Worm (Caenorhabditis elegans) whole organism, L1 larva: ENCODE data around the gene R11H6.5.

Source experiments
- C04F5.9 ChIP-seq: sonication (generic microtip); optimal IDR thresholded peaks from 2 replicates; lab custom pipeline; 2016; ENCODE audit warnings: missing genetic modification characterization, missing compliant biosample characterization
- C34B4.2 ChIP-seq: sonication (generic microtip); optimal IDR thresholded peaks from 2 replicates; lab custom pipeline; 2017; ENCODE audit warnings: mild to moderate bottlenecking, missing genetic modification characterization, missing compliant biosample characterization
- Y116A8C.19 ChIP-seq: sonication (generic microtip); optimal IDR thresholded peaks from 2 replicates; lab custom pipeline; 2016; ENCODE audit warnings: missing compliant biosample characterization, missing genetic modification characterization, borderline replicate concordance
- alr-1 ChIP-seq: fragments of 200-800 bp; sonication (Bioruptor generic); optimal IDR thresholded peaks from 2 replicates; lab custom pipeline; 2018; ENCODE audit warnings: borderline replicate concordance, mild to moderate bottlenecking, missing genetic modification characterization, missing compliant biosample characterization
- ama-1 ChIP-seq: fragments of 150-350 bp; optimal IDR thresholded peaks from 2 replicates; lab custom pipeline; 2014
- ceh-63 ChIP-seq: fragments of 200-800 bp; sonication (Bioruptor generic); optimal IDR thresholded peaks from 2 replicates; lab custom pipeline; 2018; ENCODE audit warnings: mild to moderate bottlenecking, missing genetic modification characterization, missing compliant biosample characterization
- ceh-88 ChIP-seq: fragments of 200-800 bp; sonication (Bioruptor generic); IDR thresholded peaks from 2 replicates; pipeline ENCODE4 v1.3.6; 2022; ENCODE audit warnings: missing genetic modification characterization, missing compliant biosample characterization
- ceh-90 ChIP-seq: sonication (generic microtip); optimal IDR thresholded peaks from 2 replicates; lab custom pipeline; 2016; ENCODE audit warnings: missing genetic modification characterization, missing compliant biosample characterization
- dpl-1 ChIP-seq, 3 experiments: fragments of 150-350 bp in 2 of 3; sonication (generic microtip) in 1 of 3; optimal IDR thresholded peaks; 2 replicates each; lab custom pipeline; 2014 to 2017; ENCODE audit warnings: missing biosample characterization in 3 of 3, missing genetic modification characterization in 3 of 3, missing genetic modification reagents in 3 of 3
- efl-3 ChIP-seq: fragments of 200-800 bp; sonication (Bioruptor generic); optimal IDR thresholded peaks from 2 replicates; lab custom pipeline; 2018; ENCODE audit warnings: mild to moderate bottlenecking, missing genetic modification characterization, missing compliant biosample characterization
- elt-3 ChIP-seq, 6 experiments: fragments of 150-350 bp in 1 of 6; sonication (generic microtip); optimal IDR thresholded peaks; 2 replicates each; lab custom pipeline; 2017 to 2018; ENCODE audit warnings: missing biosample characterization in 6 of 6, missing genetic modification characterization in 6 of 6, inconsistent platforms in 1 of 6
- ets-5 ChIP-seq: fragments of 200-800 bp; sonication (Bioruptor generic); IDR thresholded peaks from 2 replicates; pipeline ENCODE4 v1.3.6; 2022; ENCODE audit warnings: missing genetic modification characterization, missing compliant biosample characterization
- fkh-10 ChIP-seq: sonication (generic microtip); optimal IDR thresholded peaks from 2 replicates; lab custom pipeline; 2017; ENCODE audit warnings: missing biosample characterization, missing genetic modification reagents, missing genetic modification characterization
- fkh-4 ChIP-seq: sonication (generic microtip); optimal IDR thresholded peaks from 2 replicates; lab custom pipeline; 2016; ENCODE audit warnings: missing compliant biosample characterization, missing genetic modification characterization, borderline replicate concordance
- fkh-8 ChIP-seq: sonication (generic microtip); optimal IDR thresholded peaks from 2 replicates; lab custom pipeline; 2016; ENCODE audit warnings: mild to moderate bottlenecking, missing genetic modification characterization, missing compliant biosample characterization
- fos-1 ChIP-seq: fragments of 150-350 bp; optimal IDR thresholded peaks from 2 replicates; lab custom pipeline; 2014; ENCODE audit warnings: missing biosample characterization, missing genetic modification characterization
- hlh-4 ChIP-seq: sonication (generic microtip); optimal IDR thresholded peaks from 2 replicates; lab custom pipeline; 2016; ENCODE audit warnings: mild to moderate bottlenecking, missing genetic modification characterization, missing compliant biosample characterization
- hpl-2 ChIP-seq: fragments of 150-350 bp; optimal IDR thresholded peaks from 2 replicates; lab custom pipeline; 2014; ENCODE audit warnings: missing biosample characterization, missing genetic modification reagents, missing genetic modification characterization
- jun-1 ChIP-seq: fragments of 150-350 bp; optimal IDR thresholded peaks from 2 replicates; lab custom pipeline; 2014; ENCODE audit warnings: missing biosample characterization, missing genetic modification reagents, missing genetic modification characterization
- lin-14 ChIP-seq: fragments of 200-800 bp; sonication (Bioruptor generic); optimal IDR thresholded peaks from 2 replicates; lab custom pipeline; 2018; ENCODE audit warnings: mild to moderate bottlenecking, missing genetic modification characterization, moderate library complexity, missing compliant biosample characterization
- lin-15B ChIP-seq: fragments of 150-350 bp; sonication (generic microtip); optimal IDR thresholded peaks from 3 replicates; lab custom pipeline; 2014; ENCODE audit warnings: missing biosample characterization, missing genetic modification characterization
- lin-39 ChIP-seq: fragments of 150-350 bp; optimal IDR thresholded peaks from 2 replicates; lab custom pipeline; 2014; ENCODE audit warnings: missing biosample characterization, missing genetic modification reagents, missing genetic modification characterization
- lir-3 ChIP-seq: sonication (generic microtip); optimal IDR thresholded peaks from 2 replicates; lab custom pipeline; 2016; ENCODE audit warnings: mild to moderate bottlenecking, missing genetic modification characterization, moderate library complexity, missing compliant biosample characterization; ENCODE audit not compliant: poor library complexity
- mab-9 ChIP-seq: fragments of 200-800 bp; sonication (Bioruptor generic); IDR thresholded peaks from 2 replicates; pipeline ENCODE4 v1.3.6; 2022; ENCODE audit warnings: missing genetic modification reagents, missing genetic modification characterization, missing compliant biosample characterization
- mep-1 ChIP-seq: fragments of 150-350 bp; optimal IDR thresholded peaks from 2 replicates; lab custom pipeline; 2014; ENCODE audit warnings: missing biosample characterization, missing genetic modification characterization
- nhr-11 ChIP-seq: fragments of 150-350 bp; optimal IDR thresholded peaks from 2 replicates; lab custom pipeline; 2014; ENCODE audit warnings: missing biosample characterization, missing genetic modification characterization
- nhr-12 ChIP-seq: sonication (generic microtip); optimal IDR thresholded peaks from 2 replicates; lab custom pipeline; 2017; ENCODE audit warnings: missing biosample characterization, missing genetic modification characterization
- nhr-47 ChIP-seq: sonication (generic microtip); optimal IDR thresholded peaks from 2 replicates; lab custom pipeline; 2016; ENCODE audit warnings: mild to moderate bottlenecking, missing genetic modification characterization, moderate library complexity, missing compliant biosample characterization
- nhr-71 ChIP-seq: sonication (generic microtip); optimal IDR thresholded peaks from 2 replicates; lab custom pipeline; 2016; ENCODE audit warnings: mild to moderate bottlenecking, missing genetic modification characterization, moderate library complexity, missing compliant biosample characterization
- nhr-77 ChIP-seq: fragments of 150-350 bp; optimal IDR thresholded peaks from 2 replicates; lab custom pipeline; 2014; ENCODE audit warnings: missing biosample characterization, missing genetic modification characterization
- nhr-84 ChIP-seq: sonication (generic microtip); optimal IDR thresholded peaks from 2 replicates; lab custom pipeline; 2017; ENCODE audit warnings: missing biosample characterization, missing genetic modification characterization
- nhr-90 ChIP-seq: sonication (generic microtip); optimal IDR thresholded peaks from 2 replicates; lab custom pipeline; 2016; ENCODE audit warnings: mild to moderate bottlenecking, missing genetic modification characterization, missing compliant biosample characterization; ENCODE audit not compliant: poor library complexity
- pag-3 ChIP-seq: sonication (generic microtip); optimal IDR thresholded peaks from 2 replicates; lab custom pipeline; 2017; ENCODE audit warnings: missing genetic modification characterization, mild to moderate bottlenecking, missing compliant biosample characterization, antibody characterized with exemption, borderline replicate concordance; ENCODE audit not compliant: insufficient read depth
- pax-3 ChIP-seq: fragments of 200-800 bp; sonication (Bioruptor generic); optimal IDR thresholded peaks from 2 replicates; lab custom pipeline; 2018; ENCODE audit warnings: mild to moderate bottlenecking, missing genetic modification characterization, moderate library complexity, missing compliant biosample characterization
- pqm-1 ChIP-seq: sonication (generic microtip); optimal IDR thresholded peaks from 3 replicates; lab custom pipeline; 2017; ENCODE audit warnings: missing biosample characterization, missing genetic modification characterization
- rnt-1 ChIP-seq: sonication (generic microtip); optimal IDR thresholded peaks from 2 replicates; lab custom pipeline; 2016; ENCODE audit warnings: mild to moderate bottlenecking, missing genetic modification characterization, moderate library complexity, missing compliant biosample characterization
- tbx-2 ChIP-seq: sonication (generic microtip); optimal IDR thresholded peaks from 2 replicates; lab custom pipeline; 2016; ENCODE audit warnings: missing genetic modification characterization, missing compliant biosample characterization
- unc-130 ChIP-seq: fragments of 150-350 bp; optimal IDR thresholded peaks from 2 replicates; lab custom pipeline; 2017; ENCODE audit warnings: missing biosample characterization, missing genetic modification characterization, inconsistent platforms
- zip-4 ChIP-seq: fragments of 200-800 bp; sonication (Bioruptor generic); optimal IDR thresholded peaks from 2 replicates; lab custom pipeline; 2018; ENCODE audit warnings: mild to moderate bottlenecking, missing genetic modification characterization, moderate library complexity, missing compliant biosample characterization

R11H6.5 gene

DNA sequence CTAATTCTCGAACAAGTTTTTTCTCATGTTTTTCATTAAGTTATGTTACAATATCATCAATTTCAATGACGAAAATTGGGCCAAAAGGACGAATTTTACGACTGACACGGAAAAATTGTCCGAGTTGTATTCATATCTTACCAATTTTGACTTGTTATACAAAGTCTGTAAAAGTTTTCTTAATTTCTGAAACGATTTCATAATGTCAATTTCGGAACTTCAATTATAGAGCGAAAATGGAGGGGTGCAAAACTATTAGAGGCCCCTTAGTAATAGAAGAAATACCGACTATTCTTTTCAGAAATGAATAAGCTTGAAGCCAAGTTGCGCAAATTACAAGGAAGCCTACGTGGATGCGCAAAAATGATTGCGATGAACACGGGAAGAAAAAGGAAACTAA is 19.6 kb upstream of the R11H6.5 start, which contains the start of gene F43D2.3:
TSS of gene F43D2.3 (plus strand) at position 301 of the 400 bp plus-strand sequence.
- TF ChIP-seq C34B4.2 (tag; lab: Kevin White, UChicago) (no peak), nhr-90 (tag; lab: Kevin White, UChicago) (no peak), nhr-84 (no peak), mep-1 (tag; lab: Kevin White, UChicago) (no peak), elt-3 (tag; optimal IDR thresholded peaks at IDR 0.05; lab: Kevin White, UChicago) (no peak), ets-5 (GFP tag; lab: Robert Waterston, UW) (no peak), ama-1 (lab: Kevin White, UChicago) (no peak), mab-9 (GFP tag; lab: Robert Waterston, UW) (no peak), jun-1 (tag; lab: Kevin White, UChicago) (no peak), alr-1 (no peak), pax-3 (tag; lab: Kevin White, UChicago) (no peak), dpl-1 (GFP tag; optimal IDR thresholded peaks at IDR 0.05; lab: Kevin White, UChicago) (no peak), pqm-1 (tag; lab: Kevin White, UChicago) (no peak), hpl-2 (GFP tag; lab: Kevin White, UChicago) (no peak)

DNA sequence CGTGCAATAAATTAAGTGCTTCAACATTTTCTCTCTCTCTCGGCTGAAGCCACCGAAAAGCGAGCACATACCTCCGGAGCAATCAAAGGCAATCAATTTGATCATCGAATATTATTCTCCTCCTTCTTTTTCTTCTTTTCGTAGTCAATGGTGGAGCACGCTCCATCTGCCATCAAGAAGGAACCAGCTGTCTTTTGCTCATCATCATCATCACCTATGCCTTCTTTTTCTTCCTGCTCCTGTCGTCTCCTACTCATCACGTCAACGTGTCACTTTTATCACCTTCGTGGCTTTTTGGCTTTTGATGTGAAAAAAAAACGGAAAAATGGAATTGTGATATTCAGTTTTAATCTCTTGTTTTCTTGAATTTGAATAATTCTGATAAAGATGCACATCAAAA is 13.6 kb upstream of the R11H6.5 start:
- no peak for TF ChIP-seq nhr-11 (tag; lab: Kevin White, UChicago)
- TF ChIP-seq C04F5.9: no peak
- TF ChIP-seq hlh-4 (tag; lab: Kevin White, UChicago): no peak
- TF ChIP-seq efl-3 (GFP tag; lab: Kevin White, UChicago): no peak
- peak; percentile 6 for TF ChIP-seq unc-130
- no peak for TF ChIP-seq nhr-77 (tag; lab: Kevin White, UChicago)
- TF ChIP-seq pax-3 (tag; lab: Kevin White, UChicago): no peak
- peak; percentile 66 for TF ChIP-seq rnt-1 (tag; lab: Kevin White, UChicago)
- peak; percentile 67 for TF ChIP-seq pag-3 (tag; lab: Kevin White, UChicago)
- TF ChIP-seq ceh-90 (tag; lab: Kevin White, UChicago): no peak
- TF ChIP-seq nhr-71 (tag; lab: Kevin White, UChicago): peak; percentile 55
- TF ChIP-seq lin-15B: no peak
- peak; percentile 63 for TF ChIP-seq lin-14
- no peak for TF ChIP-seq nhr-47 (tag; lab: Kevin White, UChicago)
- TF ChIP-seq ceh-88 (GFP tag; lab: Robert Waterston, UW): no peak

DNA sequence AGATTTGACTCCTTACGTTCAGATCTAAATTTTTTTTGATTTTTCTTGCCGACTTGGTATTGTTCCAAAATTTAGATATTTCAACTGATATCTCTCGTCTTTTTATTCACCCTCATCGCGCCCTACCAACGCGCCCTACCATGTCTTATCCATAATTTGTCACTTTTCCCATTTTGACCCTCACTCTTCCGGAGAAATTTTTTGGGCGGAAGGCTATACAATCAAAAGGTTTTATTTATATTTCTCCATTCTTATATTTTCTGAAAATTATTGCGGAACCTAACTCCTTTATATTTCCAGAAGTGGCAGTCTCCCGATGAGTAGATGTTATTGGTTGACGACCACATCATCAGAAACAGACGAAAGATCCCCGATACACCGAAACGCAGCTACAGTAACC is 8.8 kb upstream of the R11H6.5 start, which contains the start of gene hot-1:
TSS of gene hot-1 (plus strand) at position 301 of the 400 bp plus-strand sequence.
- no peak for TF ChIP-seq fos-1
- TF ChIP-seq tbx-2: no peak
- TF ChIP-seq mep-1 (tag; lab: Kevin White, UChicago): no peak
- no peak for TF ChIP-seq jun-1 (tag; lab: Kevin White, UChicago)
- no peak for TF ChIP-seq dpl-1 (GFP tag; optimal IDR thresholded peaks at IDR 0.05; lab: Kevin White, UChicago)
- TF ChIP-seq ceh-63 (GFP tag; lab: Kevin White, UChicago): no peak
- TF ChIP-seq C34B4.2 (tag; lab: Kevin White, UChicago): no peak
- no peak for TF ChIP-seq ama-1 (lab: Kevin White, UChicago)
- TF ChIP-seq lir-3: no peak
- no peak for TF ChIP-seq fkh-4 (tag; lab: Kevin White, UChicago)
- TF ChIP-seq fkh-8 (tag; lab: Kevin White, UChicago): no peak
- no peak for TF ChIP-seq Y116A8C.19 (tag; lab: Kevin White, UChicago)
- no peak for TF ChIP-seq zip-4 (GFP tag; lab: Kevin White, UChicago)

DNA sequence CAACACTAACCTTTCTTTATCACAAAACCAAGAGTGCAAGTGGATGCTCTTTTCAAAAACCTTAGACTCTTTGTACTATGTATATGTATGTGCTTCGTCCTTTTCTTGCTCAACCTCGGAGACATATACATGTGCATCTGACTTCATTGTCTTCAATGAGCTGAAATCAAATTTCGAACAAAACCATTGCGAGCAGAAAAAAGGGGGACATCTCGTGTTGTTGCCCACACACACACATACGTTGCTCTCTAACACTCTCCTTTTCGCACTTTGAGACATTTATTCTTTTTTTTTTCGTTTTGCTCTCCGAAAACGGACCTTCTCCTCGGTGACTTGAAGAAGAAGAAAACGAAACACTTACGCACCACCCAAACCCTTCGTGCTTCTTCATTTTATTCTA is 8.3 kb upstream of the R11H6.5 start:
- TF ChIP-seq fkh-10 (GFP tag; lab: Kevin White, UChicago) (peak; percentile 80), mab-9 (GFP tag; lab: Robert Waterston, UW) (no peak), nhr-12 (tag; lab: Kevin White, UChicago) (no peak), lin-39 (tag; lab: Kevin White, UChicago) (no peak), lin-14 (peak; percentile 53)
